Worm (Caenorhabditis elegans): ENCODE measurements around the gene ZK616.1.

ZK616.1 gene

ce11 chrIV:5419122-5419521 lies 18.4 kb downstream of the ZK616.1 start, which contains the start of gene ehn-3:
Gene ehn-3, minus strand, starts transcription at chrIV:5419222.
- TF ChIP-seq nhr-48 (tag; optimal IDR thresholded peaks at IDR 0.05) (no peak), nhr-11 (tag; optimal IDR thresholded peaks at IDR 0.05) (no peak), hif-1 (tag; optimal IDR thresholded peaks at IDR 0.05) (no peak), jun-1 (tag; optimal IDR thresholded peaks at IDR 0.05) (no peak), pha-4 (GFP tag; IDR thresholded peaks at IDR 0.05) (no peak), pha-4 (tag; optimal IDR thresholded peaks at IDR 0.05) (no peak), hlh-30 (tag; optimal IDR thresholded peaks at IDR 0.05; ENCODE audit: insufficient read depth) (no peak), lir-3 (tag; optimal IDR thresholded peaks at IDR 0.05) (no peak), rbr-2 (tag; optimal IDR thresholded peaks at IDR 0.05) (no peak), ceh-62 (tag; optimal IDR thresholded peaks at IDR 0.05) (no peak), madf-9 (GFP tag; conservative IDR thresholded peaks at IDR 0.05) (no peak), lin-15B (tag; optimal IDR thresholded peaks at IDR 0.05) (no peak)

ce11 chrIV:5438705-5439104 lies 38.0 kb downstream of the ZK616.1 start, which contains the start of gene mgl-3:
Gene mgl-3, plus strand, starts transcription at chrIV:5439005.
- TF ChIP-seq lim-7 (GFP tag; IDR thresholded peaks at IDR 0.05): no peak
- TF ChIP-seq lsy-2 (tag; optimal IDR thresholded peaks at IDR 0.05): no peak
- TF ChIP-seq php-3 (GFP tag; IDR thresholded peaks at IDR 0.05): no peak

- no peak for TF ChIP-seq spr-1 (tag; optimal IDR thresholded peaks at IDR 0.05)
- TF ChIP-seq daf-19 (GFP tag; conservative IDR thresholded peaks at IDR 0.05): no peak
- TF ChIP-seq duxl-1 (tag; optimal IDR thresholded peaks at IDR 0.05; ENCODE audit: poor library complexity): no peak
- no peak for TF ChIP-seq zfp-3 (GFP tag; conservative IDR thresholded peaks at IDR 0.05)
- no peak for TF ChIP-seq madf-9 (GFP tag; conservative IDR thresholded peaks at IDR 0.05)
- TF ChIP-seq saeg-2 (GFP tag; IDR thresholded peaks at IDR 0.05): no peak
- no peak for TF ChIP-seq Y105C5A.15 (GFP tag; IDR thresholded peaks at IDR 0.05)
- TF ChIP-seq nhr-10 (tag; optimal IDR thresholded peaks at IDR 0.05): no peak
- no peak for TF ChIP-seq daf-8 (GFP tag; IDR thresholded peaks at IDR 0.05)
- no peak for TF ChIP-seq lim-7 (GFP tag; IDR thresholded peaks at IDR 0.05)
- no peak for TF ChIP-seq F10B5.3 (tag; optimal IDR thresholded peaks at IDR 0.05)
- no peak for TF ChIP-seq hlh-30 (tag; optimal IDR thresholded peaks at IDR 0.05; ENCODE audit: insufficient read depth)
- no peak for TF ChIP-seq T26A8.4 (GFP tag; IDR thresholded peaks at IDR 0.05)
- TF ChIP-seq ZK546.5 (tag; optimal IDR thresholded peaks at IDR 0.05): no peak
- no peak for TF ChIP-seq Y5F2A.4 (GFP tag; optimal IDR thresholded peaks at IDR 0.05)
- TF ChIP-seq ces-1 (GFP tag; optimal IDR thresholded peaks at IDR 0.05): no peak
- no peak for TF ChIP-seq egl-43 (GFP tag; IDR thresholded peaks at IDR 0.05)
- TF ChIP-seq lin-13 (GFP tag; optimal IDR thresholded peaks at IDR 0.05): no peak
Measured at ce11 chrIV:5452667-5453066, 52.0 kb downstream of the ZK616.1 start, which contains the start of gene Y4C6A.4. Gene Y4C6A.4, plus strand, starts transcription at chrIV:5452967.
